Worm (Caenorhabditis elegans) whole organism, L1 larva: ENCODE data around the gene tag-340.

Experiments used
- C04F5.9 ChIP-seq: sonication (generic microtip); optimal IDR thresholded peaks from 2 replicates; lab custom pipeline; 2016; ENCODE audit warnings: missing genetic modification characterization, missing compliant biosample characterization
- C16A3.4 ChIP-seq: fragments of 150-350 bp; optimal IDR thresholded peaks from 2 replicates; lab custom pipeline; 2014; ENCODE audit warnings: missing biosample characterization, missing genetic modification characterization
- efl-1 ChIP-seq, 4 experiments: fragments of 150-350 bp; optimal IDR thresholded peaks in 3 of 4; peaks in 1 of 4; 1 replicate in 1 of 4; 2 replicates in 3 of 4; lab custom pipeline; 2014; ENCODE audit warnings: missing biosample characterization in 2 of 4, missing genetic modification characterization in 2 of 4, missing genetic modification reagents in 2 of 4
- fkh-10 ChIP-seq: sonication (generic microtip); optimal IDR thresholded peaks from 2 replicates; lab custom pipeline; 2017; ENCODE audit warnings: missing biosample characterization, missing genetic modification reagents, missing genetic modification characterization
- hlh-17 ChIP-seq: fragments of 200-800 bp; sonication (Bioruptor generic); optimal IDR thresholded peaks from 2 replicates; lab custom pipeline; 2018; ENCODE audit warnings: missing genetic modification characterization, mild to moderate bottlenecking, missing compliant biosample characterization, moderate library complexity, borderline replicate concordance
- irx-1 ChIP-seq: sonication (generic microtip); optimal IDR thresholded peaks from 2 replicates; lab custom pipeline; 2016; ENCODE audit warnings: missing genetic modification characterization, missing compliant biosample characterization
- isw-1 ChIP-seq: fragments of 200-800 bp; sonication (Bioruptor generic); IDR thresholded peaks from 2 replicates; pipeline ENCODE4 v1.3.6; 2022; ENCODE audit warnings: missing genetic modification characterization, missing compliant biosample characterization
- nhr-71 ChIP-seq: sonication (generic microtip); optimal IDR thresholded peaks from 2 replicates; lab custom pipeline; 2016; ENCODE audit warnings: mild to moderate bottlenecking, missing genetic modification characterization, moderate library complexity, missing compliant biosample characterization
- nhr-90 ChIP-seq: sonication (generic microtip); optimal IDR thresholded peaks from 2 replicates; lab custom pipeline; 2016; ENCODE audit warnings: mild to moderate bottlenecking, missing genetic modification characterization, missing compliant biosample characterization; ENCODE audit not compliant: poor library complexity
- pax-3 ChIP-seq: fragments of 200-800 bp; sonication (Bioruptor generic); optimal IDR thresholded peaks from 2 replicates; lab custom pipeline; 2018; ENCODE audit warnings: mild to moderate bottlenecking, missing genetic modification characterization, moderate library complexity, missing compliant biosample characterization
- snu-23 ChIP-seq: sonication (generic microtip); optimal IDR thresholded peaks from 2 replicates; lab custom pipeline; 2016; ENCODE audit warnings: missing genetic modification characterization, missing compliant biosample characterization
- sox-4 ChIP-seq: sonication (generic microtip); optimal IDR thresholded peaks from 2 replicates; lab custom pipeline; 2016; ENCODE audit warnings: missing genetic modification characterization, missing compliant biosample characterization
- swsn-7 ChIP-seq: sonication (generic microtip); optimal IDR thresholded peaks from 2 replicates; lab custom pipeline; 2016; ENCODE audit warnings: missing genetic modification characterization, missing compliant biosample characterization
- tbx-2 ChIP-seq: sonication (generic microtip); optimal IDR thresholded peaks from 2 replicates; lab custom pipeline; 2016; ENCODE audit warnings: missing genetic modification characterization, missing compliant biosample characterization
- unc-86 ChIP-seq: sonication (generic microtip); optimal IDR thresholded peaks from 2 replicates; lab custom pipeline; 2016; ENCODE audit warnings: missing genetic modification characterization, missing compliant biosample characterization
- vab-15 ChIP-seq: sonication (generic microtip); optimal IDR thresholded peaks from 2 replicates; lab custom pipeline; 2017; ENCODE audit warnings: missing genotype, mild to moderate bottlenecking, missing genetic modification characterization, missing compliant biosample characterization
- ztf-11 ChIP-seq, 2 experiments: sonication (generic microtip); optimal IDR thresholded peaks; 2 replicates each; lab custom pipeline; 2016 to 2017; ENCODE audit warnings: missing genetic modification characterization in 2 of 2, missing biosample characterization in 1 of 2, missing compliant biosample characterization in 1 of 2

The tag-340 gene

ce11 chrIII:4951824-4952223 is 51.5 kb downstream of the tag-340 start, which contains the start of gene flh-2:
Gene flh-2 (plus strand): TSS chrIII:4952124.
- no peak for TF ChIP-seq swsn-7 (tag; lab: Kevin White, UChicago)
- TF ChIP-seq pax-3 (tag; lab: Kevin White, UChicago) = no peak
- TF ChIP-seq nhr-90 (tag; lab: Kevin White, UChicago) = no peak
- TF ChIP-seq fkh-10 (GFP tag; lab: Kevin White, UChicago) = no peak
- no peak for TF ChIP-seq tbx-2 (tag; lab: Kevin White, UChicago)
- no peak for TF ChIP-seq sox-4 (tag; lab: Kevin White, UChicago)
- TF ChIP-seq vab-15 (tag; lab: Kevin White, UChicago) = no peak
- no peak for TF ChIP-seq nhr-71 (tag; lab: Kevin White, UChicago)
- TF ChIP-seq hlh-17 (GFP tag; lab: Kevin White, UChicago) = no peak
- no peak for TF ChIP-seq irx-1 (tag; lab: Kevin White, UChicago)
- TF ChIP-seq efl-1 (optimal IDR thresholded peaks at IDR 0.05; lab: Kevin White, UChicago) = no peak
- TF ChIP-seq efl-1 (GFP tag; optimal IDR thresholded peaks at IDR 0.05 in 1 of 2; lab: Kevin White, UChicago) = no peak
- no peak for TF ChIP-seq ztf-11 (tag; optimal IDR thresholded peaks at IDR 0.05; lab: Kevin White, UChicago)
- no peak for TF ChIP-seq C04F5.9 (tag; lab: Kevin White, UChicago)
- TF ChIP-seq unc-86 (tag; lab: Kevin White, UChicago) = no peak
- TF ChIP-seq isw-1 (GFP tag; lab: Robert Waterston, UW) = no peak
- no peak for TF ChIP-seq snu-23
- TF ChIP-seq C16A3.4 (tag; lab: Kevin White, UChicago) = no peak
- TF ChIP-seq, all 84 proteins: peak for 0
